Fruit fly (Drosophila melanogaster): Measurements from ENCODE around the gene CG13288.

- TF ChIP-seq Mio (GFP tag; optimal IDR thresholded peaks at IDR 0.05) (no peak), sage (GFP tag; optimal IDR thresholded peaks at IDR 0.05) (no peak), brk (GFP tag; optimal IDR thresholded peaks at IDR 0.05) (no peak), Dfd (GFP tag; optimal IDR thresholded peaks at IDR 0.05) (no peak), jim (GFP tag; optimal IDR thresholded peaks at IDR 0.05) (no peak), br (GFP tag; optimal IDR thresholded peaks at IDR 0.05) (no peak), Hnf4 (GFP tag; optimal IDR thresholded peaks at IDR 0.05) (no peak), OdsH (GFP tag; optimal IDR thresholded peaks at IDR 0.05) (no peak), GATAd (GFP tag; optimal IDR thresholded peaks at IDR 0.05) (no peak), sv (GFP tag; optimal IDR thresholded peaks at IDR 0.05) (no peak), woc (GFP tag; optimal IDR thresholded peaks at IDR 0.05) (no peak)
These were observed 15.4 kb upstream of the CG13288 start for dm6 chr3L:5891812-5892211.
